Worm (Caenorhabditis elegans): ENCODE results near the gene odr-10.

DNA sequence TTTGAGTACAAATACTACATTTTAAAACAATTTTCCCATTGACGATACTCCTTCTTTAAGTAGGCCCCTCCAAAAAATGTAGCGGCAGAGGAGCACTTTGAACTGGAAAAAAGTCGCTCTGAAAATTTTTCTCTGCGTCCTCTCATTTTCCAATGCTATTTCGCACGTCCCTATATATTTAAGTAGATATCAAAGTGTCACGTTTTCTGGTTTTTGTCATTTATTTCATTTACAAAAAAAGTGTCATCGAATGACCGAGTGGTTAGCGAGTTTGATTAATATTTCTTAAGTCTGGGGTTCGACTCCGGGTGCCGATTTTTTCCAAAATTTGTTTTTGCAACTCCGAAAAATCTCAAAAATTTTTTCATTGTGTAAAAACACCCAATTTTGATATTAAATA, 1.2 kb upstream of the odr-10 start:
- no peak for TF ChIP-seq mep-1 (tag; optimal IDR thresholded peaks at IDR 0.05)
- no peak for TF ChIP-seq zip-11 (GFP tag; IDR thresholded peaks at IDR 0.05)
- TF ChIP-seq ZK546.5 (tag; optimal IDR thresholded peaks at IDR 0.05): no peak
- no peak for TF ChIP-seq zip-2 (tag; optimal IDR thresholded peaks at IDR 0.05)

Measured in whole organism, L4 larva.